Fruit fly (Drosophila melanogaster) whole organism, pupa: Measurements from ENCODE around the gene PolA1.
A peak's percentile ranks its signal among the peaks of the same experiment; 100 is the strongest.

ENCODE experiments used
- CG10348 ChIP-seq: fragments of 200-800 bp; sonication (Bioruptor generic); IDR thresholded peaks from 2 replicates; pipeline ENCODE4 v1.3.6; 2022; ENCODE audit warnings: missing biosample characterization, missing genetic modification characterization
- CG12605 ChIP-seq: fragments of 200-800 bp; sonication (Bioruptor generic); IDR thresholded peaks from 2 replicates; pipeline ENCODE4 v1.3.6; 2022; ENCODE audit warnings: missing biosample characterization, missing genetic modification characterization
- CG13204 ChIP-seq: fragments of 200-800 bp; sonication (Bioruptor generic); optimal IDR thresholded peaks from 2 replicates; lab custom pipeline; 2018; ENCODE audit warnings: missing biosample characterization, mild to moderate bottlenecking, missing genetic modification characterization, moderate library complexity
- CG14655 ChIP-seq: fragments of 200-800 bp; sonication (Bioruptor generic); optimal IDR thresholded peaks from 3 replicates; lab custom pipeline; 2017; ENCODE audit warnings: mild to moderate bottlenecking, missing biosample characterization, missing genetic modification reagents, missing genetic modification characterization
- CG15710 ChIP-seq: fragments of 200-800 bp; sonication (Bioruptor generic); optimal IDR thresholded peaks from 2 replicates; lab custom pipeline; 2018; ENCODE audit warnings: missing biosample characterization, mild to moderate bottlenecking, missing genetic modification characterization, moderate library complexity
- CG17806 ChIP-seq: fragments of 200-800 bp; sonication (Bioruptor generic); optimal IDR thresholded peaks from 2 replicates; lab custom pipeline; 2018; ENCODE audit warnings: missing biosample characterization, mild to moderate bottlenecking, missing genetic modification characterization, moderate library complexity
- CG32121 ChIP-seq: fragments of 200-800 bp; sonication (Bioruptor generic); IDR thresholded peaks from 2 replicates; pipeline ENCODE4 v1.3.6; 2022; ENCODE audit warnings: missing biosample characterization, missing genetic modification characterization
- CG34367 ChIP-seq: fragments of 200-800 bp; sonication (Bioruptor generic); optimal IDR thresholded peaks from 2 replicates; lab custom pipeline; 2018; ENCODE audit warnings: missing biosample characterization, mild to moderate bottlenecking, missing genetic modification characterization
- CG4496 ChIP-seq: fragments of 200-800 bp; sonication (Bioruptor generic); IDR thresholded peaks from 3 replicates; pipeline ENCODE4 v1.3.6; 2022; ENCODE audit warnings: missing biosample characterization, missing genetic modification characterization
- CG8159 ChIP-seq: fragments of 200-800 bp; sonication (Bioruptor generic); optimal IDR thresholded peaks from 3 replicates; lab custom pipeline; 2018; ENCODE audit warnings: missing biosample characterization, mild to moderate bottlenecking, missing genetic modification characterization, moderate library complexity
- CG8301 ChIP-seq: fragments of 200-800 bp; sonication (Bioruptor generic); optimal IDR thresholded peaks from 2 replicates; lab custom pipeline; 2018; ENCODE audit warnings: missing biosample characterization, mild to moderate bottlenecking, missing genetic modification characterization
- CG9948 ChIP-seq: fragments of 200-800 bp; sonication (Bioruptor generic); optimal IDR thresholded peaks from 2 replicates; lab custom pipeline; 2018; ENCODE audit warnings: missing biosample characterization, mild to moderate bottlenecking, missing genetic modification characterization, moderate library complexity
- D1 ChIP-seq: fragments of 200-800 bp; sonication (Bioruptor generic); optimal IDR thresholded peaks from 2 replicates; lab custom pipeline; 2018; ENCODE audit warnings: missing biosample characterization, mild to moderate bottlenecking, missing genetic modification characterization, moderate library complexity
- EcR ChIP-seq: fragments of 200-800 bp; sonication (Bioruptor generic); optimal IDR thresholded peaks from 3 replicates; lab custom pipeline; 2019; ENCODE audit warnings: missing biosample characterization, missing genetic modification characterization, mild to moderate bottlenecking, moderate library complexity, missing genetic modification reagents
- Ets98B ChIP-seq: fragments of 200-800 bp; sonication (Bioruptor generic); IDR thresholded peaks from 2 replicates; pipeline ENCODE4 v1.3.6; 2022; ENCODE audit warnings: missing biosample characterization, missing genetic modification characterization
- Pif1A ChIP-seq: fragments of 200-800 bp; sonication (Bioruptor generic); optimal IDR thresholded peaks from 3 replicates; lab custom pipeline; 2016; ENCODE audit warnings: missing biosample characterization, missing genetic modification characterization
- Pif1B ChIP-seq: fragments of 200-800 bp; sonication (Bioruptor generic); optimal IDR thresholded peaks from 3 replicates; lab custom pipeline; 2016; ENCODE audit warnings: missing biosample characterization, missing genetic modification characterization
- Snoo ChIP-seq: fragments of 200-800 bp; sonication (Bioruptor generic); optimal IDR thresholded peaks from 3 replicates; lab custom pipeline; 2017; ENCODE audit warnings: missing biosample characterization, mild to moderate bottlenecking, missing genetic modification characterization, inconsistent platforms
- fd96Ca ChIP-seq: fragments of 200-800 bp; sonication (Bioruptor generic); IDR thresholded peaks from 3 replicates; pipeline ENCODE4 v1.3.6; 2022; ENCODE audit warnings: missing biosample characterization, missing genetic modification characterization
- gl ChIP-seq: fragments of 200-800 bp; sonication (Bioruptor generic); optimal IDR thresholded peaks from 2 replicates; lab custom pipeline; 2018; ENCODE audit warnings: missing biosample characterization, mild to moderate bottlenecking, missing genetic modification characterization
- rn ChIP-seq: fragments of 200-800 bp; sonication (Bioruptor generic); IDR thresholded peaks from 2 replicates; pipeline ENCODE4 v1.3.6; 2022; ENCODE audit warnings: missing biosample characterization, missing genetic modification characterization

The PolA1 gene

dm6 chr3R:21701529-21701928 lies 30.0 kb upstream of the PolA1 start:
- TF ChIP-seq CG12605, result no peak
- no peak for TF ChIP-seq D1
- TF ChIP-seq rn (GFP tag; lab: Robert Waterston, UW), result no peak
- no peak for TF ChIP-seq Ets98B
- no peak for TF ChIP-seq CG10348 (GFP tag; lab: Robert Waterston, UW)
- TF ChIP-seq CG15710 (tag; lab: Kevin White, UChicago), result no peak
- no peak for TF ChIP-seq CG14655 (GFP tag; lab: Kevin White, UChicago)
- no peak for TF ChIP-seq Pif1B
- TF ChIP-seq CG4496, result no peak
- TF ChIP-seq CG17806, result no peak
- TF ChIP-seq gl, result no peak
- TF ChIP-seq CG9948 (tag; lab: Kevin White, UChicago), result no peak
- no peak for TF ChIP-seq Snoo (tag; lab: Kevin White, UChicago)
- TF ChIP-seq Pif1A, result no peak
- no peak for TF ChIP-seq CG8301 (tag; lab: Kevin White, UChicago)

DNA sequence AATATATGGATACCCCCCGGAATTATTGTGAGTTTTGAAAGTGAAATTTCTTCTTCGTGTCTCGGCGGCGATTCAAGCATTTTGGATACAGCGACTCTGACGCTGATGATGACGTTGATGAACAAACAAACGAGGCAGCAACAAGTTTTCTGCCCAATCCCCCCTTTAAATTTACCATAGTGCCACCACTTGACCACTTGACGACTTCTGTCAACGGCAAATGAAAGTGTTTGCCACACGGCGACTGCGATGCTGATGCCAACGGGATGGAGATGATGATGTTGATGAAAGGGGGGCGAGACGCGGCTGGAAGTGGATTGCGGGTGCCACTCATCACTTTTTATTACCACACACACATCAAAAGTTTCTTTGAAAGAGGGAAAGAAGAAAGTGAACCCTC lies 28.9 kb upstream of the PolA1 start:
- no peak for TF ChIP-seq CG12605
- no peak for TF ChIP-seq rn (GFP tag; lab: Robert Waterston, UW)
- TF ChIP-seq CG32121, result no peak
- TF ChIP-seq CG13204 (GFP tag; lab: Kevin White, UChicago), result no peak
- no peak for TF ChIP-seq CG9948 (tag; lab: Kevin White, UChicago)
- TF ChIP-seq, all 21 proteins: peak for 0

DNA sequence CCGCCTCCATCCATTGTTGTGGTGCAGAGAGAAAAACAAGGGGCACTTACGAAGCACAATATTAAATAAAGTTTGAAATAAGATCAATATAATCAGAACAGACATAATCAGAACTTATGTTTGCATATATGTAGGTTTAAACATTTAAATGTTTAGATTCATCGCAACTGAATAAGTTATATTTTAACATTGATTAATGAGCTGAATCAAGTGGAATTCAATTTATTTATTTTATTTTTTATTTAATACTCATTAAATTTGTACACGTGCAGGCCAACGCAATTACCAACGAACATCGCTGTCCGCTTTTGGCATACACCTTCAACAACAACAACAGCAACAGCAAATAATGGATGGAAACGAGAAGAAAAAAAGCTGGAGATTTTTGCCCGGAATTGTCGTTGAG lies 27.3 kb upstream of the PolA1 start:
- TF ChIP-seq CG34367 (tag; lab: Kevin White, UChicago) (peak; percentile 83), CG9948 (tag; lab: Kevin White, UChicago) (peak; percentile 89), gl (peak; percentile 59), EcR (peak; percentile 45), D1 (peak; percentile 88), CG15710 (tag; lab: Kevin White, UChicago) (peak; percentile 93), CG10348 (GFP tag; lab: Robert Waterston, UW) (no peak), CG32121 (peak; percentile 71), Ets98B (peak; percentile 58), Pif1A (peak; percentile 76), Pif1B (peak; percentile 80), CG14655 (GFP tag; lab: Kevin White, UChicago) (peak; percentile 86), CG17806 (peak; percentile 88), CG13204 (GFP tag; lab: Kevin White, UChicago) (peak; percentile 86), fd96Ca (GFP tag; lab: Robert Waterston, UW) (no peak), rn (GFP tag; lab: Robert Waterston, UW) (peak; percentile 44), Snoo (tag; lab: Kevin White, UChicago) (peak; percentile 65), CG8159 (tag; lab: Kevin White, UChicago) (peak; percentile 93), CG4496 (peak; percentile 77), CG8301 (tag; lab: Kevin White, UChicago) (peak; percentile 80), CG12605 (peak; percentile 33)

- TF ChIP-seq Ets98B (no peak), CG14655 (GFP tag; lab: Kevin White, UChicago) (no peak), Pif1A (no peak), CG12605 (no peak), CG4496 (no peak), fd96Ca (GFP tag; lab: Robert Waterston, UW) (no peak), EcR (peak; percentile 54), CG15710 (tag; lab: Kevin White, UChicago) (no peak)
These were observed 21.6 kb upstream of the PolA1 start for dm6 chr3R:21693110-21693672.

- no peak for TF ChIP-seq fd96Ca (GFP tag; lab: Robert Waterston, UW)
- no peak for TF ChIP-seq Pif1A
- 0 out of 3 replicates have a peak, but pooled peaks have one; percentile 13 for TF ChIP-seq CG4496
- TF ChIP-seq CG10348 (GFP tag; lab: Robert Waterston, UW), result no peak
- no peak for TF ChIP-seq CG13204 (GFP tag; lab: Kevin White, UChicago)
- no peak for TF ChIP-seq D1
- TF ChIP-seq CG8301 (tag; lab: Kevin White, UChicago), result peak; percentile 49
- no peak for TF ChIP-seq EcR
- TF ChIP-seq CG8159 (tag; lab: Kevin White, UChicago), result no peak
- 0 out of 2 replicates have a peak, but pooled peaks have one; percentile 17 for TF ChIP-seq Ets98B
- TF ChIP-seq CG9948 (tag; lab: Kevin White, UChicago), result no peak
- no peak for TF ChIP-seq CG17806
- peak; percentile 51 for TF ChIP-seq CG14655 (GFP tag; lab: Kevin White, UChicago)
- no peak for TF ChIP-seq Pif1B
- TF ChIP-seq CG12605, result no peak
- TF ChIP-seq Snoo (tag; lab: Kevin White, UChicago), result no peak
- no peak for TF ChIP-seq CG34367 (tag; lab: Kevin White, UChicago)
- TF ChIP-seq CG15710 (tag; lab: Kevin White, UChicago), result no peak
- TF ChIP-seq gl, result no peak
- TF ChIP-seq CG32121, result no peak
- TF ChIP-seq rn (GFP tag; lab: Robert Waterston, UW), result no peak
These were observed 19.6 kb upstream of the PolA1 start for dm6 chr3R:21691114-21691513.

dm6 chr3R:21688596-21688995 lies 17.0 kb upstream of the PolA1 start:
- TF ChIP-seq CG12605 (no peak), EcR (no peak), CG8301 (tag; lab: Kevin White, UChicago) (peak; percentile 51), fd96Ca (GFP tag; lab: Robert Waterston, UW) (0 out of 3 replicates have a peak, but pooled peaks have one; percentile 33), Ets98B (peak; percentile 24; the same call in 1 of the 2 replicates), CG34367 (tag; lab: Kevin White, UChicago) (no peak), CG9948 (tag; lab: Kevin White, UChicago) (no peak), rn (GFP tag; lab: Robert Waterston, UW) (no peak), Pif1A (peak; percentile 19), CG14655 (GFP tag; lab: Kevin White, UChicago) (peak; percentile 58), CG13204 (GFP tag; lab: Kevin White, UChicago) (no peak), D1 (no peak)
